Worm (Caenorhabditis elegans): ENCODE results near the gene F44E7.7.
A peak's percentile ranks its signal among the peaks of the same experiment; 100 is the strongest.
"Not testable (repeated sequence)": the region's sequence is repeated elsewhere in the genome, so short reads cannot be mapped to it uniquely, and the experiment has no call there.

F44E7.7 gene

ce11 chrV:5778216-5778615, 7.1 kb downstream of the F44E7.7 start:
- TF ChIP-seq egl-43 (GFP tag; IDR thresholded peaks at IDR 0.05) (peak; percentile 68; the same call in 1 of the 2 replicates), lin-38 (GFP tag; IDR thresholded peaks at IDR 0.05) (peak; percentile 85), pha-4 (GFP tag; IDR thresholded peaks at IDR 0.05) (peak; percentile 67), vab-7 (GFP tag; IDR thresholded peaks at IDR 0.05) (0 out of 2 replicates have a peak, but pooled peaks have one; percentile 33), set-16 (GFP tag; IDR thresholded peaks at IDR 0.05) (peak; percentile 55; the same call in 1 of the 2 replicates), php-3 (GFP tag; IDR thresholded peaks at IDR 0.05) (peak; percentile 51; the same call in 1 of the 2 replicates), dmd-6 (GFP tag; IDR thresholded peaks at IDR 0.05) (peak; percentile 29; the same call in 1 of the 2 replicates), D1046.2 (GFP tag; IDR thresholded peaks at IDR 0.05) (0 out of 2 replicates have a peak, but pooled peaks have one; percentile 11), ceh-44 (GFP tag; IDR thresholded peaks at IDR 0.05) (0 out of 2 replicates have a peak, but pooled peaks have one; percentile 34), ctbp-1 (GFP tag; IDR thresholded peaks at IDR 0.05) (peak; percentile 44; the same call in 1 of the 2 replicates), T26A8.4 (GFP tag; IDR thresholded peaks at IDR 0.05) (peak; percentile 86), Y48G9A.11 (GFP tag; IDR thresholded peaks at IDR 0.05) (0 out of 2 replicates have a peak, but pooled peaks have one; percentile 10), hmg-1.1 (GFP tag; IDR thresholded peaks at IDR 0.05) (peak; percentile 70), nhr-42 (GFP tag; IDR thresholded peaks at IDR 0.05) (0 out of 2 replicates have a peak, but pooled peaks have one; percentile 18), mdt-29 (GFP tag; IDR thresholded peaks at IDR 0.05) (0 out of 2 replicates have a peak, but pooled peaks have one; percentile 46)
- not testable (repeated sequence) for TF ChIP-seq pha-4 (tag; optimal IDR thresholded peaks at IDR 0.05)

- TF ChIP-seq dmd-6 (GFP tag; IDR thresholded peaks at IDR 0.05), result peak; percentile 82
- peak; percentile 85 for TF ChIP-seq php-3 (GFP tag; IDR thresholded peaks at IDR 0.05)
- peak; percentile 80; the same call in 1 of the 2 replicates for TF ChIP-seq Y105C5A.15 (GFP tag; IDR thresholded peaks at IDR 0.05)
- peak; percentile 95 for TF ChIP-seq T26A8.4 (GFP tag; IDR thresholded peaks at IDR 0.05)
- peak; percentile 14 for TF ChIP-seq unc-130 (GFP tag; optimal IDR thresholded peaks at IDR 0.05)
- TF ChIP-seq mdt-29 (GFP tag; IDR thresholded peaks at IDR 0.05), result peak; percentile 70; the same call in 1 of the 2 replicates
- TF ChIP-seq zip-11 (GFP tag; IDR thresholded peaks at IDR 0.05), result peak; percentile 83; the same call in 1 of the 2 replicates
- peak; percentile 74 for TF ChIP-seq mxl-2 (GFP tag; conservative IDR thresholded peaks at IDR 0.05)
- TF ChIP-seq pha-4 (GFP tag; IDR thresholded peaks at IDR 0.05), result peak; percentile 91
- not testable (repeated sequence) for TF ChIP-seq pha-4 (tag; optimal IDR thresholded peaks at IDR 0.05); daf-16 (GFP tag; optimal IDR thresholded peaks at IDR 0.05)
- TF ChIP-seq lim-7 (GFP tag; IDR thresholded peaks at IDR 0.05), result peak; percentile 79
- TF ChIP-seq nhr-102 (tag; optimal IDR thresholded peaks at IDR 0.05), result peak; percentile 9
- peak; percentile 90 for TF ChIP-seq ceh-20 (GFP tag; IDR thresholded peaks at IDR 0.05)
- peak; percentile 98 for TF ChIP-seq lin-38 (GFP tag; IDR thresholded peaks at IDR 0.05)
- peak; percentile 61 for TF ChIP-seq set-16 (GFP tag; IDR thresholded peaks at IDR 0.05)
- TF ChIP-seq snpc-1.2 (GFP tag; IDR thresholded peaks at IDR 0.05), result peak; percentile 90
- TF ChIP-seq ceh-44 (GFP tag; IDR thresholded peaks at IDR 0.05), result peak; percentile 92
- TF ChIP-seq hmg-1.1 (GFP tag; IDR thresholded peaks at IDR 0.05), result peak; percentile 97
- peak; percentile 1 for TF ChIP-seq T20F7.1 (GFP tag; optimal IDR thresholded peaks at IDR 0.05)
- TF ChIP-seq dve-1 (tag; optimal IDR thresholded peaks at IDR 0.05; ENCODE audit: insufficient read depth), result peak; percentile 24
- TF ChIP-seq lin-29 (GFP tag; IDR thresholded peaks at IDR 0.05), result peak; percentile 81
- peak; percentile 81 for TF ChIP-seq ZK337.2 (GFP tag; IDR thresholded peaks at IDR 0.05)
- TF ChIP-seq daf-16 (tag; optimal IDR thresholded peaks at IDR 0.05), result peak; percentile 6
- TF ChIP-seq D1046.2 (GFP tag; IDR thresholded peaks at IDR 0.05), result peak; percentile 69; the same call in 1 of the 2 replicates
- peak; percentile 88 for TF ChIP-seq Y48G9A.11 (GFP tag; IDR thresholded peaks at IDR 0.05)
- peak; percentile 76; the same call in 1 of the 2 replicates for TF ChIP-seq zfp-3 (GFP tag; conservative IDR thresholded peaks at IDR 0.05)
- TF ChIP-seq arid-1 (GFP tag; conservative IDR thresholded peaks at IDR 0.05), result peak; percentile 95
- peak; percentile 77 for TF ChIP-seq mes-2 (tag; optimal IDR thresholded peaks at IDR 0.05; ENCODE audit: poor library complexity, severe bottlenecking)
- TF ChIP-seq dmd-9 (GFP tag; IDR thresholded peaks at IDR 0.05), result peak; percentile 89
- TF ChIP-seq hlh-30 (tag; optimal IDR thresholded peaks at IDR 0.05; ENCODE audit: insufficient read depth), result peak; percentile 28
- TF ChIP-seq lin-13 (GFP tag; optimal IDR thresholded peaks at IDR 0.05), result peak; percentile 17
- TF ChIP-seq nhr-42 (GFP tag; IDR thresholded peaks at IDR 0.05), result peak; percentile 87
- peak in 1 of 2 experiments; percentile 51 for TF ChIP-seq lsy-2 (tag; optimal IDR thresholded peaks at IDR 0.05)
- peak; percentile 25 for TF ChIP-seq nhr-6 (tag; optimal IDR thresholded peaks at IDR 0.05)
- peak; percentile 92 for TF ChIP-seq egl-43 (GFP tag; IDR thresholded peaks at IDR 0.05)
- peak; percentile 86 for TF ChIP-seq nhr-41 (GFP tag; IDR thresholded peaks at IDR 0.05)
- TF ChIP-seq mep-1 (tag; optimal IDR thresholded peaks at IDR 0.05), result peak; percentile 62
- peak; percentile 24 for TF ChIP-seq F49E8.2 (tag; optimal IDR thresholded peaks at IDR 0.05; ENCODE audit: borderline replicate concordance)
- peak in 1 of 2 experiments; percentile 20 for TF ChIP-seq hif-1 (tag; optimal IDR thresholded peaks at IDR 0.05)
- TF ChIP-seq tra-1 (GFP tag; IDR thresholded peaks at IDR 0.05), result peak; percentile 79; the same call in 1 of the 2 replicates
These were observed 8.3 kb downstream of the F44E7.7 start, which contains the start of gene F44E7.4 for ce11 chrV:5776941-5777340. F44E7.4 (minus strand) TSS chrV:5776953.

Data from whole organism, L4 larva.